Fruit fly (Drosophila melanogaster) whole organism, embryonic: ENCODE data around the gene CG17036.

Experiments
- Abd-B ChIP-seq: fragments of 200-800 bp; sonication (Bioruptor generic); optimal IDR thresholded peaks from 2 replicates; lab custom pipeline; 2018; ENCODE audit warnings: missing biosample characterization, mild to moderate bottlenecking, missing genetic modification characterization, moderate library complexity
- Atf6 ChIP-seq: fragments of 200-800 bp; sonication (Bioruptor generic); IDR thresholded peaks from 2 replicates; pipeline ENCODE4 v1.3.6; 2022; ENCODE audit warnings: missing biosample characterization, missing genetic modification characterization
- CG10321 ChIP-seq: fragments of 200-800 bp; sonication (Bioruptor generic); IDR thresholded peaks from 2 replicates; pipeline ENCODE4 v1.3.6; 2022; ENCODE audit warnings: missing biosample characterization, missing genetic modification characterization
- CG13287 ChIP-seq: fragments of 200-800 bp; sonication (Bioruptor generic); IDR thresholded peaks from 2 replicates; pipeline ENCODE4 v1.3.6; 2022; ENCODE audit warnings: missing biosample characterization, missing genetic modification characterization; ENCODE audit not compliant: partially characterized antibody
- CG14667 ChIP-seq: fragments of 200-800 bp; sonication (Bioruptor generic); IDR thresholded peaks from 2 replicates; pipeline ENCODE4 v1.3.6; 2022; ENCODE audit warnings: missing biosample characterization, missing genetic modification characterization
- CG14965 ChIP-seq: fragments of 200-800 bp; sonication (Bioruptor generic); optimal IDR thresholded peaks from 2 replicates; lab custom pipeline; 2016; ENCODE audit warnings: missing biosample characterization, missing genetic modification characterization, borderline replicate concordance
- CG18599 ChIP-seq: fragments of 200-800 bp; sonication (Bioruptor generic); optimal IDR thresholded peaks from 3 replicates; lab custom pipeline; 2017; ENCODE audit warnings: missing biosample characterization, missing genetic modification characterization, mild to moderate bottlenecking, moderate library complexity, missing genetic modification reagents
- CG2120 ChIP-seq: fragments of 200-800 bp; sonication (Bioruptor generic); optimal IDR thresholded peaks from 3 replicates; lab custom pipeline; 2016; ENCODE audit warnings: missing biosample characterization, missing genetic modification characterization
- CG2129 ChIP-seq: fragments of 200-800 bp; sonication (Bioruptor generic); IDR thresholded peaks from 2 replicates; pipeline ENCODE4 v1.3.6; 2022; ENCODE audit warnings: missing biosample characterization, missing genetic modification characterization; ENCODE audit not compliant: partially characterized antibody
- CG4730 ChIP-seq: fragments of 200-800 bp; sonication (Bioruptor generic); IDR thresholded peaks from 2 replicates; pipeline ENCODE4 v1.3.6; 2022; ENCODE audit warnings: missing biosample characterization, missing genetic modification characterization
- CG7372 ChIP-seq: fragments of 200-800 bp; sonication (Bioruptor generic); IDR thresholded peaks from 2 replicates; pipeline ENCODE4 v1.3.6; 2022; ENCODE audit warnings: missing biosample characterization, missing genetic modification characterization
- CG8765 ChIP-seq: fragments of 200-800 bp; sonication (Bioruptor generic); IDR thresholded peaks from 2 replicates; pipeline ENCODE4 v1.3.6; 2022; ENCODE audit warnings: missing biosample characterization, missing genetic modification characterization
- CG9932 ChIP-seq: fragments of 200-800 bp; sonication (Bioruptor generic); IDR thresholded peaks from 2 replicates; pipeline ENCODE4 v1.3.6; 2022; ENCODE audit warnings: missing biosample characterization, missing genetic modification characterization
- Doc3 ChIP-seq: fragments of 200-800 bp; sonication (Bioruptor generic); IDR thresholded peaks from 3 replicates; pipeline ENCODE4 v1.3.6; 2022; ENCODE audit warnings: missing biosample characterization, missing genetic modification characterization; ENCODE audit not compliant: partially characterized antibody
- Jarid2 ChIP-seq: fragments of 200-800 bp; sonication (Bioruptor generic); optimal IDR thresholded peaks from 3 replicates; lab custom pipeline; 2017; ENCODE audit warnings: mild to moderate bottlenecking, missing biosample characterization, missing genetic modification reagents, missing genetic modification characterization
- Kr ChIP-seq: fragments of 200-800 bp; sonication (Bioruptor generic); optimal IDR thresholded peaks from 2 replicates; lab custom pipeline; 2017; ENCODE audit warnings: missing biosample characterization, mild to moderate bottlenecking, missing genetic modification characterization
- Mes4 ChIP-seq: fragments of 200-800 bp; sonication (Bioruptor generic); optimal IDR thresholded peaks from 2 replicates; lab custom pipeline; 2016; ENCODE audit warnings: missing biosample characterization, missing genetic modification characterization
- Ptx1 ChIP-seq: fragments of 200-800 bp; sonication (Bioruptor generic); IDR thresholded peaks from 2 replicates; pipeline ENCODE4 v1.3.6; 2022; ENCODE audit warnings: missing biosample characterization, missing genetic modification characterization
- Rx ChIP-seq: fragments of 200-800 bp; sonication (Bioruptor generic); IDR thresholded peaks from 2 replicates; pipeline ENCODE4 v1.3.6; 2022; ENCODE audit warnings: missing biosample characterization, missing genetic modification characterization
- nmo ChIP-seq: fragments of 200-800 bp; sonication (Bioruptor generic); optimal IDR thresholded peaks from 2 replicates; lab custom pipeline; 2018; ENCODE audit warnings: missing biosample characterization, mild to moderate bottlenecking, missing genetic modification characterization, moderate library complexity
- sr ChIP-seq: fragments of 200-800 bp; sonication (Bioruptor generic); IDR thresholded peaks from 3 replicates; pipeline ENCODE4 v1.3.6; 2022; ENCODE audit warnings: missing biosample characterization, missing genetic modification characterization
- ttk ChIP-seq: fragments of 200-800 bp; sonication (Bioruptor generic); IDR thresholded peaks from 2 replicates; pipeline ENCODE4 v2.1.2; 2022; ENCODE audit warnings: missing biosample characterization, missing genetic modification characterization
- vvl ChIP-seq: fragments of 200-800 bp; sonication (Bioruptor generic); IDR thresholded peaks from 2 replicates; pipeline ENCODE4 v1.3.6; 2022; ENCODE audit warnings: missing biosample characterization, missing genetic modification characterization
- z ChIP-seq: fragments of 200-800 bp; sonication (Bioruptor generic); IDR thresholded peaks from 3 replicates; pipeline ENCODE4 v1.3.6; 2022; ENCODE audit warnings: missing biosample characterization, missing genetic modification characterization

The CG17036 gene

DNA sequence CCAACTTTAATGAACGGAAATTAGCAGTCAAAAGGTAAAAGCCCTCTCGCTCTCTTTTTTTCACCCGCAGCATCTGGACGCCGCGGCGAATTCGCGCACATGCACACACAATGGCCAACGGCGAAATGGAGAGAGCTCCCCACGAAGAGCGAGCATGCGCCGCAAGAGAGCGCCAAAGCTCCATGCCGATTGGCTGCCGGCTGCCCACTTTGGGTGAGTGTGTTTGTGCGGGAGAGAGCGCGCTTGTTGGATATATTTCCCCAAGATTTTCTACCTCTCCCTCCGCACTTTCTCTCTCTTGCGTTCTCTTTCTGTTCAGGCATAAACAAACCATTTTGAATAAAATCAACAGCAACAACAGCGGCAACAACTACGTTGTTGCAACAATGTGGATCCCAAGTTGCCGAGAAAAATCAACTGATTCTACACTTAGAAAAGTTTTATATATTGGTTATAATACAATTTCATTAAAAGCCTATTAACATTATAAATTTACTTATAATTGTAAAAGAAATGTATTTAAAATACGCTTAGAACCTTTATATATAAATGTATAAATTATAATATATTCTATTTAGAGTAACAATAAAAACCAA is 44.7 kb downstream of the CG17036 start (continued):
- TF ChIP-seq Kr (GFP tag; lab: Kevin White, UChicago) (no peak), CG7372 (GFP tag; lab: Robert Waterston, UW) (no peak), CG2129 (GFP tag; lab: Robert Waterston, UW) (no peak), nmo (no peak), CG14965 (no peak), z (GFP tag; lab: Robert Waterston, UW) (no peak), CG4730 (GFP tag; lab: Robert Waterston, UW) (no peak), ttk (GFP tag; lab: Robert Waterston, UW) (no peak), Doc3 (GFP tag; lab: Robert Waterston, UW) (no peak; the same call in 2 of the 3 replicates), Abd-B (GFP tag; lab: Kevin White, UChicago) (no peak), CG18599 (GFP tag; lab: Kevin White, UChicago) (no peak), Rx (no peak), Mes4 (GFP tag; lab: Kevin White, UChicago) (no peak), CG2120 (GFP tag; lab: Kevin White, UChicago) (no peak), Jarid2 (GFP tag; lab: Kevin White, UChicago) (peak; percentile 1), CG13287 (GFP tag; lab: Robert Waterston, UW) (peak; percentile 29; the same call in 1 of the 2 replicates), vvl (GFP tag; lab: Robert Waterston, UW) (peak; percentile 87), Ptx1 (no peak), CG9932 (GFP tag; lab: Robert Waterston, UW) (no peak), CG14667 (GFP tag; lab: Robert Waterston, UW) (no peak), CG8765 (GFP tag; lab: Robert Waterston, UW) (no peak), sr (GFP tag; lab: Robert Waterston, UW) (peak; percentile 82), CG10321 (GFP tag; lab: Robert Waterston, UW) (no peak)

DNA sequence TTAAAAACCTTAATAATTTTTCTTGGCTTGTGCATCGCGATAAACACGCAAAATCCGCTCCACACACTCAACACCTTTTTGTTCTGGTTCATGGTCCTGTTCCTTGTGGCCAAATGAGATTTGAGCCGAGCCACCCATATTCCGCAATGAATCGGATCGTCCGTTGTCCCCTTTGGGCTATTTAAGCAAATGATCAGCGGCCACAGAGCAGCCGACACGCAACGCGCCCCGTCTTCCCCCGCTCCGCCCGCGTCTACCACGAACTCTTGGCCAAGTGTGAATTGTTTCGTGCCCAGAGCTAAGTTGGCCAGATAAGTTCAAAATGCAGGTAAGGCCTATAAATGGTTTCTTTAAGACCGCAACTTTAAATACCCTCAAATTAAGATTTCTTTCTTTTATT is 49.5 kb downstream of the CG17036 start:
- no peak for TF ChIP-seq Atf6
- TF ChIP-seq, all 482 proteins: peak for 0
